Worm (Caenorhabditis elegans): ENCODE results near the gene K05F1.1.

The K05F1.1 gene

DNA sequence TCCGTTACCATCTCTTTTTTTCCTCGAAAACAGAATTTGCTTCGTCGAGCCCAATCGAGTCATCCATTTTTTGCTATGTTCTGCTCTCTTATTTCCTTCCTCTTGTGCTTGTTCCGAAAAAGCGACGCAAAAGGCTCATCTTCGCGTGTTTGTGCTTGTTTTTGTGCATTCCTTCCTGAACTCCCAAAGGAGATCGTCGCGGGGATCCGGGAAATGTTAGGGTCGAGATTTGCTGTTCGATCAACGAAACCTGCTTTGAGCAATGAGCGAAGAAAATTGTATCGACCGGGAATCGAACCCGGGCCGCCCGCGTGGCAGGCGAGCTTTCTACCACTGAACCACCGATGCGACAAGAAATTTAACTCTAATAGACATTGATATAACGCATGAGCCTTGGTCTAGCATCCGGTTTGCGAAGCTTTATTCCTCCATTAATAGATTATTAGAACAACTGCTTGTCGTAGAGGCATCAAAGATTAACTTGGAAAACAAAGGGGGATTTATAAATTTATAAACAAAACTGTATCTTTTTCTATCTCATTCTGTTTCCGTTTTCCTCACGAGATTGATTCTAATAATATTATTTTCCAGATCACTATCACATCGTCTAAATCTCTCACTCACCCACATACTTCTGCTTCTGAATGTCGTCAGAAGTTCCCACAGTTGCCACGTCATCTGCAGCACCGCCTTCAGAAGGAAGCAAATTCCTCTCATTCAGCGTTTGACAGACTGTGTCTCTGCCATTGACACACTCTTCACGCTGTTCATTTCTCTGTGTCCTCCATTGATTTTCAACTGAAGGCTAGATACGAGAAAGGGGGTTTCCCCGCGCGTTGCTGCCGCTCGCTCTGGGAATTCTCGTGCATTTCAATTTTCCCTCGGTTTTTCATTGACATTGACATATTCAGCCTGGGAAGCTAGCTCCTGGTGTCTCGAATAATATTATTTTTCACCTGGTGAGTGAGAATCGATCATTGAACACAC is 19.0 kb upstream of the K05F1.1 start, which contains the start of gene K05F1.6 (continued):
- peak; percentile 84 for TF ChIP-seq snpc-3.4 (tag; optimal IDR thresholded peaks at IDR 0.05)
- TF ChIP-seq lir-1 (GFP tag; conservative IDR thresholded peaks at IDR 0.05), result 0 out of 2 replicates have a peak, but pooled peaks have one; percentile 12
- peak; percentile 48; the same call in 1 of the 2 replicates for TF ChIP-seq attf-3 (GFP tag; conservative IDR thresholded peaks at IDR 0.05)
- TF ChIP-seq mcd-1 (GFP tag; IDR thresholded peaks at IDR 0.05), result peak; percentile 72
- TF ChIP-seq ztf-18 (tag; optimal IDR thresholded peaks at IDR 0.05), result peak; percentile 81
- TF ChIP-seq fkh-3 (tag; optimal IDR thresholded peaks at IDR 0.05), result peak; percentile 66
- TF ChIP-seq ceh-91 (GFP tag; IDR thresholded peaks at IDR 0.05), result peak; percentile 57
- no peak for TF ChIP-seq sea-2 (GFP tag; IDR thresholded peaks at IDR 0.05)
- 0 out of 2 replicates have a peak, but pooled peaks have one; percentile 18 for TF ChIP-seq F39B2.1 (GFP tag; IDR thresholded peaks at IDR 0.05)
- peak; percentile 34; the same call in 1 of the 2 replicates for TF ChIP-seq F33H1.4 (GFP tag; IDR thresholded peaks at IDR 0.05)
- TF ChIP-seq cebp-1 (GFP tag; IDR thresholded peaks at IDR 0.05), result 0 out of 2 replicates have a peak, but pooled peaks have one; percentile 53
- peak; percentile 70 for TF ChIP-seq cebp-1 (tag; optimal IDR thresholded peaks at IDR 0.05)
- TF ChIP-seq athp-1 (tag; optimal IDR thresholded peaks at IDR 0.05), result peak; percentile 77
- peak; percentile 81 for TF ChIP-seq nhr-80 (tag; optimal IDR thresholded peaks at IDR 0.05)
- TF ChIP-seq Y53F4B.3 (GFP tag; IDR thresholded peaks at IDR 0.05), result peak; percentile 60; the same call in 1 of the 2 replicates
- peak; percentile 69 for TF ChIP-seq K12H6.12 (tag; optimal IDR thresholded peaks at IDR 0.05)
- peak; percentile 60 for TF ChIP-seq nhr-27 (tag; optimal IDR thresholded peaks at IDR 0.05)
- no peak for TF ChIP-seq unc-62 (GFP tag; optimal IDR thresholded peaks at IDR 0.05)
- peak; percentile 95 for TF ChIP-seq lin-26 (GFP tag; IDR thresholded peaks at IDR 0.05)
- peak; percentile 89 for TF ChIP-seq D2030.7 (GFP tag; IDR thresholded peaks at IDR 0.05)
- TF ChIP-seq lin-35 (GFP tag; optimal IDR thresholded peaks at IDR 0.05), result peak in 1 of 3 experiments; percentile 55
- no peak for TF ChIP-seq F55B11.4 (tag; optimal IDR thresholded peaks at IDR 0.05; ENCODE audit: borderline replicate concordance, insufficient read depth)
- TF ChIP-seq F52B5.7 (tag; optimal IDR thresholded peaks at IDR 0.05), result peak; percentile 90
- peak; percentile 12 for TF ChIP-seq ztf-22 (GFP tag; optimal IDR thresholded peaks at IDR 0.05)
- peak; percentile 61; the same call in 1 of the 2 replicates for TF ChIP-seq bed-2 (GFP tag; IDR thresholded peaks at IDR 0.05)
- TF ChIP-seq hsf-1 (GFP tag; IDR thresholded peaks at IDR 0.05), result peak; percentile 44; the same call in 1 of the 2 replicates
- TF ChIP-seq Y67H2A.10 (GFP tag; conservative IDR thresholded peaks at IDR 0.05), result no peak
- peak; percentile 64; the same call in 1 of the 2 replicates for TF ChIP-seq Y79H2A.3 (GFP tag; conservative IDR thresholded peaks at IDR 0.05)
- peak; percentile 86 for TF ChIP-seq ztf-28 (GFP tag; IDR thresholded peaks at IDR 0.05)
- TF ChIP-seq F37B4.10 (GFP tag; IDR thresholded peaks at IDR 0.05), result no peak
- peak; percentile 95 for TF ChIP-seq tbp1 (GFP tag; optimal IDR thresholded peaks at IDR 0.05)
- TF ChIP-seq mes-4 (tag; optimal IDR thresholded peaks at IDR 0.05), result peak; percentile 76
- TF ChIP-seq rec-8 (tag; optimal IDR thresholded peaks at IDR 0.05), result peak; percentile 81 to 91
- no peak for TF ChIP-seq C06A6.2 (GFP tag; conservative IDR thresholded peaks at IDR 0.05)
- no peak; the same call in none of the 2 replicates for TF ChIP-seq Y56A3A.18 (GFP tag; IDR thresholded peaks at IDR 0.05)
- TF ChIP-seq zim-3 (tag; optimal IDR thresholded peaks at IDR 0.05), result peak; percentile 94
- peak; percentile 32 for TF ChIP-seq hlh-12 (tag; optimal IDR thresholded peaks at IDR 0.05)
- peak; percentile 90 for TF ChIP-seq hmg-1.2 (GFP tag; IDR thresholded peaks at IDR 0.05)
- TF ChIP-seq sdz-38 (tag; optimal IDR thresholded peaks at IDR 0.05), result no peak
- TF ChIP-seq B0261.1 (tag; optimal IDR thresholded peaks at IDR 0.05), result peak; percentile 94
- TF ChIP-seq F57A8.1 (GFP tag; optimal IDR thresholded peaks at IDR 0.05), result peak; percentile 30
- peak; percentile 83 for TF ChIP-seq ceh-79 (tag; optimal IDR thresholded peaks at IDR 0.05)
- TF ChIP-seq nfya-2 (GFP tag; IDR thresholded peaks at IDR 0.05), result 0 out of 2 replicates have a peak, but pooled peaks have one; percentile 23
- TF ChIP-seq Y95B8A.8 (GFP tag; IDR thresholded peaks at IDR 0.05), result peak; percentile 70
- peak; percentile 33 for TF ChIP-seq nhr-179 (tag; optimal IDR thresholded peaks at IDR 0.05)
- TF ChIP-seq madf-10 (tag; optimal IDR thresholded peaks at IDR 0.05), result peak; percentile 70

All from whole organism, young adult.